Worm (Caenorhabditis elegans) whole organism, L2 larva: Measurements from ENCODE around the gene T09F3.5.

Source experiments
- C34F6.9 ChIP-seq: fragments of 150-350 bp; optimal IDR thresholded peaks from 2 replicates; lab custom pipeline; 2014; ENCODE audit warnings: missing biosample characterization, missing genetic modification characterization
- F13H6.1 ChIP-seq: sonication (generic microtip); optimal IDR thresholded peaks from 2 replicates; lab custom pipeline; 2016; ENCODE audit warnings: missing genetic modification characterization, missing compliant biosample characterization
- Y55F3AM.14 ChIP-seq: fragments of 200-800 bp; sonication (Bioruptor generic); optimal IDR thresholded peaks from 2 replicates; lab custom pipeline; 2018; ENCODE audit warnings: mild to moderate bottlenecking, missing genetic modification characterization, missing compliant biosample characterization
- ZK546.5 ChIP-seq: sonication (generic microtip); optimal IDR thresholded peaks from 2 replicates; lab custom pipeline; 2017; ENCODE audit warnings: missing biosample characterization, missing genetic modification characterization
- alr-1 ChIP-seq: fragments of 150-350 bp; optimal IDR thresholded peaks from 2 replicates; lab custom pipeline; 2014; ENCODE audit warnings: missing biosample characterization, missing genetic modification characterization
- blmp-1 ChIP-seq: sonication (generic microtip); optimal IDR thresholded peaks from 2 replicates; lab custom pipeline; 2017; ENCODE audit warnings: missing genetic modification characterization, mild to moderate bottlenecking, missing compliant biosample characterization, antibody characterized with exemption, moderate library complexity; ENCODE audit not compliant: insufficient read depth
- ceh-16 ChIP-seq: fragments of 150-350 bp; optimal IDR thresholded peaks from 2 replicates; lab custom pipeline; 2014; ENCODE audit warnings: missing biosample characterization, missing genetic modification characterization
- ceh-82 ChIP-seq: fragments of 150-350 bp; optimal IDR thresholded peaks from 2 replicates; lab custom pipeline; 2014; ENCODE audit warnings: missing biosample characterization, missing genetic modification characterization
- crh-2 ChIP-seq: sonication (generic microtip); optimal IDR thresholded peaks from 2 replicates; lab custom pipeline; 2017; ENCODE audit warnings: missing biosample characterization, missing genetic modification characterization
- dmd-4 ChIP-seq: sonication (generic microtip); optimal IDR thresholded peaks from 2 replicates; lab custom pipeline; 2017; ENCODE audit warnings: missing biosample characterization, missing genetic modification characterization
- elt-1 ChIP-seq: fragments of 150-350 bp; optimal IDR thresholded peaks from 2 replicates; lab custom pipeline; 2014; ENCODE audit warnings: missing biosample characterization, missing genetic modification characterization
- fos-1 ChIP-seq: fragments of 150-350 bp; optimal IDR thresholded peaks from 2 replicates; lab custom pipeline; 2014; ENCODE audit warnings: missing biosample characterization, missing genetic modification characterization
- gmeb-1 ChIP-seq: fragments of 150-350 bp; optimal IDR thresholded peaks from 2 replicates; lab custom pipeline; 2014; ENCODE audit warnings: missing biosample characterization, missing genetic modification characterization
- lin-13 ChIP-seq: fragments of 150-350 bp; optimal IDR thresholded peaks from 2 replicates; lab custom pipeline; 2014; ENCODE audit warnings: missing biosample characterization, missing genetic modification reagents, missing genetic modification characterization
- lsy-2 ChIP-seq, 2 experiments: fragments of 150-350 bp in 1 of 2; sonication (generic microtip) in 1 of 2; optimal IDR thresholded peaks; 2 replicates each; lab custom pipeline; 2014 to 2017; ENCODE audit warnings: missing biosample characterization in 2 of 2, missing genetic modification characterization in 2 of 2
- mbf-1 ChIP-seq: sonication (generic microtip); optimal IDR thresholded peaks from 2 replicates; lab custom pipeline; 2017; ENCODE audit warnings: missing biosample characterization, missing genetic modification characterization
- mdl-1 ChIP-seq, 2 experiments: fragments of 150-350 bp in 1 of 2; sonication (generic microtip) in 1 of 2; optimal IDR thresholded peaks; 2 replicates each; lab custom pipeline; 2017; ENCODE audit warnings: missing biosample characterization in 2 of 2, missing genetic modification characterization in 2 of 2
- nhr-10 ChIP-seq: sonication (generic microtip); optimal IDR thresholded peaks from 2 replicates; lab custom pipeline; 2017; ENCODE audit warnings: missing biosample characterization, missing genetic modification characterization
- nhr-12 ChIP-seq: fragments of 150-350 bp; optimal IDR thresholded peaks from 2 replicates; lab custom pipeline; 2014; ENCODE audit warnings: missing biosample characterization, missing genetic modification characterization
- nhr-129 ChIP-seq: fragments of 150-350 bp; optimal IDR thresholded peaks from 2 replicates; lab custom pipeline; 2014; ENCODE audit warnings: missing biosample characterization, missing genetic modification characterization
- nhr-21 ChIP-seq: fragments of 150-350 bp; optimal IDR thresholded peaks from 2 replicates; lab custom pipeline; 2014; ENCODE audit warnings: missing biosample characterization, missing genetic modification characterization
- nhr-237 ChIP-seq: fragments of 150-350 bp; optimal IDR thresholded peaks from 2 replicates; lab custom pipeline; 2014; ENCODE audit warnings: missing biosample characterization, missing genetic modification characterization
- nhr-25 ChIP-seq: fragments of 150-350 bp; sonication (generic microtip); optimal IDR thresholded peaks from 3 replicates; lab custom pipeline; 2014; ENCODE audit warnings: missing biosample characterization, missing genetic modification characterization
- nhr-6 ChIP-seq: fragments of 150-350 bp; optimal IDR thresholded peaks from 2 replicates; lab custom pipeline; 2014; ENCODE audit warnings: missing biosample characterization, missing genetic modification characterization
- nhr-77 ChIP-seq: fragments of 150-350 bp; optimal IDR thresholded peaks from 2 replicates; lab custom pipeline; 2014; ENCODE audit warnings: missing biosample characterization, missing genetic modification characterization
- peb-1 ChIP-seq: fragments of 150-350 bp; optimal IDR thresholded peaks from 2 replicates; lab custom pipeline; 2014; ENCODE audit warnings: missing biosample characterization, missing genetic modification characterization
- sem-4 ChIP-seq: fragments of 150-350 bp; optimal IDR thresholded peaks from 2 replicates; lab custom pipeline; 2014; ENCODE audit warnings: missing biosample characterization, missing genetic modification reagents, missing genetic modification characterization
- skn-1 ChIP-seq: sonication (generic microtip); optimal IDR thresholded peaks from 2 replicates; lab custom pipeline; 2017; ENCODE audit warnings: missing biosample characterization, missing genetic modification characterization
- sma-3 ChIP-seq: sonication (generic microtip); optimal IDR thresholded peaks from 2 replicates; lab custom pipeline; 2016; ENCODE audit warnings: missing genetic modification reagents, missing genetic modification characterization, missing compliant biosample characterization
- sma-9 ChIP-seq, 2 experiments: fragments of 150-350 bp in 1 of 2; sonication (generic microtip) in 1 of 2; optimal IDR thresholded peaks; 2 replicates each; lab custom pipeline; 2014 to 2016; ENCODE audit warnings: missing genetic modification characterization in 2 of 2, mild to moderate bottlenecking in 1 of 2, missing biosample characterization in 1 of 2, missing compliant biosample characterization in 1 of 2, missing genetic modification reagents in 1 of 2, moderate library complexity in 1 of 2
- unc-39 ChIP-seq: fragments of 150-350 bp; optimal IDR thresholded peaks from 2 replicates; lab custom pipeline; 2014; ENCODE audit warnings: missing biosample characterization, missing genetic modification characterization
- unc-55 ChIP-seq: fragments of 150-350 bp; sonication (generic microtip); optimal IDR thresholded peaks from 3 replicates; lab custom pipeline; 2014; ENCODE audit warnings: missing biosample characterization, missing genetic modification reagents, missing genetic modification characterization
- unc-62 ChIP-seq: fragments of 150-350 bp; optimal IDR thresholded peaks from 2 replicates; lab custom pipeline; 2014; ENCODE audit warnings: missing biosample characterization, missing genetic modification reagents, missing genetic modification characterization
- ztf-1 ChIP-seq: fragments of 200-800 bp; sonication (Bioruptor generic); conservative IDR thresholded peaks from 2 replicates; pipeline ENCODE4 v1.3.6; 2022; ENCODE audit warnings: missing genetic modification characterization, missing compliant biosample characterization
- ztf-11 ChIP-seq: sonication (generic microtip); optimal IDR thresholded peaks from 2 replicates; lab custom pipeline; 2017; ENCODE audit warnings: missing biosample characterization, missing genetic modification characterization
- ztf-4 ChIP-seq: fragments of 150-350 bp; optimal IDR thresholded peaks from 2 replicates; lab custom pipeline; 2014; ENCODE audit warnings: missing biosample characterization, missing genetic modification characterization

Gene T09F3.5

DNA sequence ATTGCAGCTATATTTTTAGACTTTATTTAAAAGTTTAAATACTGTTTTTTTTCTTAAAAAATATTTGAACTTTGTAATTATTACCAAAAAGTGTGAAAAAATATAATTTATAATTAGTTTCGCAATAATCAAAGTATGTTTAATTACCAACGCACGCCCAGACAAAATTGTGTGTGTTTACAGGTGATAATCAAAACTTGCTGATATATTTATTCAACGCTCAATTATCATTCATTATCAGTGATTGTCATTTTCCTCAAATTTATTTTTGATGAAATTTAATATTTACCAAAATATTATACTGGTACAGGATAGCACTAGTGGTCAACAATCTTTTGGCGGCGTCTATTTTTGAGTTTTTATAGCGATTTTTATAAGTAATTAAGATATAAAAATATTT, 23.7 kb upstream of the T09F3.5 start:
- TF ChIP-seq fos-1 (tag; lab: Kevin White, UChicago) (peak; percentile 14), skn-1 (tag; lab: Kevin White, UChicago) (peak; percentile 11), ztf-1 (GFP tag; lab: Robert Waterston, UW) (no peak)

DNA sequence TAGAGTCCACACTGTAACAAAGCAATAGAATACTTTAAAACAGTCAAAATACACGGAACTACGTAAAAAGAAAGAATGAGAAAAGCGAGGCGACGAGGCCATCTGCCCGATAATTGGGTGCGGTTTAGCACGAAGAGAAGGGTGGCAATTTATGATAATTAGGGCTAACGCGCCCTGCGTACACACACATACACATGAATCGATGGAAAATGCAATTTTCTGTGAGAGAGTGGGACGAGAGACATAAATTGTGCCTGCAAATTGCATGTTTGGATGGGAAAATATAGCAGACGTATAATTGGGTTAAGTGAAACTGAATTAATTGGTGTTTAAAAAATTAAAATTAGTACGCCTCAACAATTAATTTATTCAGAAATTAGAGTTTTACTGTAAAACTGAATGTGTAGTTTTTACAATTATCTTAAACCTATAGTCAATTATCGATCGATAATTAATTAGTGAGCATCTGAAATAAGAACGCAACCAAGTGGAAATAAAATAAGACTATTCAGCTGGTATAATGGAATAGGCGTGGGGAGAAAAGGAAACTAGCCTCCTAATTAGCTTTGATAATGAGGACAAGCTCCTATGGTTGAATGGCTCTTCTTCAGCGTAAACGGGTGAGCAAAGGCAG, 23.0 kb upstream of the T09F3.5 start:
- TF ChIP-seq sma-9 (GFP tag; optimal IDR thresholded peaks at IDR 0.05; lab: Kevin White, UChicago) (no peak), sma-9 (tag; optimal IDR thresholded peaks at IDR 0.05; lab: Kevin White, UChicago) (no peak), nhr-12 (no peak), nhr-77 (tag; lab: Kevin White, UChicago) (no peak), alr-1 (no peak), peb-1 (tag; lab: Kevin White, UChicago) (no peak), lin-13 (no peak), fos-1 (tag; lab: Kevin White, UChicago) (no peak), nhr-10 (tag; lab: Kevin White, UChicago) (no peak), dmd-4 (no peak), elt-1 (tag; lab: Kevin White, UChicago) (no peak), mdl-1 (tag; optimal IDR thresholded peaks at IDR 0.05; lab: Kevin White, UChicago) (no peak), mbf-1 (tag; lab: Kevin White, UChicago) (no peak), C34F6.9 (tag; lab: Kevin White, UChicago) (peak; percentile 32), ztf-11 (no peak), unc-62 (GFP tag; lab: Kevin White, UChicago) (no peak), nhr-25 (peak; percentile 60), ztf-1 (GFP tag; lab: Robert Waterston, UW) (no peak), unc-55 (GFP tag; lab: Kevin White, UChicago) (no peak), sem-4 (tag; lab: Kevin White, UChicago) (peak; percentile 58), nhr-129 (no peak), lsy-2 (tag; optimal IDR thresholded peaks at IDR 0.05; lab: Kevin White, UChicago) (peak in 1 of 2 experiments; percentile 5), gmeb-1 (tag; lab: Kevin White, UChicago) (no peak), ceh-82 (tag; lab: Kevin White, UChicago) (no peak)

DNA sequence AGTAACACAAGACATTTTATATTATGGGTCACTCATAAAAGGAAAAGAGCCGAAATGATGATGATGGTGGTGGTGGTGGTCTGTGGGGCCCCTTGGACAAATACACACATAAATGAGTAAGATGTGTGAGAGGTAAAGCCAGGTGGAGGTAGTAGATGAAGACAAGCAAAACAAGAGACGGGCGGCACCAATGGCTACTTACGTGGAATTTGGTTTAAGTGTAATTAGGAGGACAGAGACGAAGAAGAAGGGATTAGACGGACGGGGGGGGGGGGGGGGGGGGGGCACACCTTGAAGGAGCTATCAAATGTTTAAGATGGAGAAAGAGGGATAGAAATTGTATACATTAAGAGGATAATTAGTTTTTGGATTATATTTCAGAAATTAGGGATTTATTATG, 21.9 kb upstream of the T09F3.5 start:
- TF ChIP-seq elt-1 (tag; lab: Kevin White, UChicago) (no peak), mdl-1 (tag; optimal IDR thresholded peaks at IDR 0.05; lab: Kevin White, UChicago) (no peak), ztf-11 (no peak), ztf-1 (GFP tag; lab: Robert Waterston, UW) (no peak), nhr-237 (tag; lab: Kevin White, UChicago) (no peak), lsy-2 (tag; optimal IDR thresholded peaks at IDR 0.05; lab: Kevin White, UChicago) (no peak), nhr-12 (no peak), fos-1 (tag; lab: Kevin White, UChicago) (no peak), nhr-10 (tag; lab: Kevin White, UChicago) (no peak), nhr-6 (tag; lab: Kevin White, UChicago) (no peak), ZK546.5 (tag; lab: Kevin White, UChicago) (no peak), C34F6.9 (tag; lab: Kevin White, UChicago) (no peak), Y55F3AM.14 (no peak)

DNA sequence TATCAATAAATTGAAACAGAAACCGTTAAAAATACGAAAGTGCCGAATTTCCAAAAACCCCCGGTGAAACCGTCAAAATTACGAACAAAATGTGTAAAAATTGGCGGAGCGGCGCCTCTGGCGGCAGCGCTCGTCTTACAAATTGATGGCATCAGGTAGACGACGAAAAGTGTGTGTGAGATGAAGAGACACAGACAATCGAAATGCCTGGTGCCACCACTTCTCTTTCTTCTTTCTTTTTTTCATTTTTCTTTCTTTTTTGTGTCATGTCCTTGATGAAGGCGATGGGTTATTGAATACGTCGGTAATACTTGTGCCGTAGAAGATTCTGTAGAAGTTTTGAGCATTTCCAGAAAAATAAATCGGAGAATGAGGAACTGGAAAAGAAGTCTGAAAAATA, 18.8 kb upstream of the T09F3.5 start:
- TF ChIP-seq unc-39 (tag; lab: Kevin White, UChicago): no peak
- peak in 1 of 2 experiments; percentile 17 for TF ChIP-seq lsy-2 (tag; optimal IDR thresholded peaks at IDR 0.05; lab: Kevin White, UChicago)
- TF ChIP-seq, all 48 proteins: peak for 1

DNA sequence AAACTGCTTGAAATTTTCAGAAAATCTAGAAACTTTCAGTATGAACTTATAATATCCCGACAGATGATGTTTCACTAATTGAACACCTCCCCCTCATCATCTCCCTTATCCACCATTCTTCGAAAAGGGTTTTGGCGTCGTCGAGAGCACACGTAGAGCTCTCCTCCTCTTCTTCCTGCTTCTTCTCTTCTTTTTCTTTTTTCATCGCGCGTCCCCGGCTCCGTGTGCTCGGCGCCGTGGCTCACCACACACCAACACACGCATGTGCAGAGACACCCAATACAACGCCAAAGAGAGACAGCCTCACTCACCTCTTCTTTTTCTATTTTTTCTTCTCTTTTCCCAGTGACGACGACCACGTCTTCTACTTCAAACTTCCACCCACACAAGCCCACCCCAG, 17.1 kb upstream of the T09F3.5 start:
- TF ChIP-seq unc-55 (GFP tag; lab: Kevin White, UChicago): peak; percentile 27
- TF ChIP-seq lsy-2 (tag; optimal IDR thresholded peaks at IDR 0.05; lab: Kevin White, UChicago): no peak
- TF ChIP-seq C34F6.9 (tag; lab: Kevin White, UChicago): peak; percentile 28

DNA sequence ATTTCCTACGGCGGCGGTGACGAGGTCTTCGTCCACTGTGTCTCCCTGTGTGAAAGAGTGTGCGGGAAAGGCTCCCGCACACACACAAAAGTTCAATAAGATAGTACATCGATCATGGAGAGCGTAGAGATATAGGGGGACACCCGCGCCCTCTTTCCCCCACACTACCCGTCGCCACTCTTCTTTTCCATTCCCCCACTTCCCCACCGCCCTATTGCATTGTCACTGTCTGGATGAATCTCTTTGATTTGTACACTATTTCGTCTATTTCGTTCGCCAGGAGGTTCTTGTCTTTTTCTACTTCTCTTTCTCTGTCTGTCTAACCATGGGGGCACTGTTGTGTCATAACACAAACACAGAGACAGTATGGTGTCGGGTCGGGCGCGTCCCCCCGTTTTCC, 14.4 kb upstream of the T09F3.5 start:
- TF ChIP-seq ztf-4 (peak; percentile 12), sma-9 (GFP tag; optimal IDR thresholded peaks at IDR 0.05; lab: Kevin White, UChicago) (peak; percentile 74), sma-9 (tag; optimal IDR thresholded peaks at IDR 0.05; lab: Kevin White, UChicago) (no peak), nhr-12 (no peak), C34F6.9 (tag; lab: Kevin White, UChicago) (peak; percentile 26), skn-1 (tag; lab: Kevin White, UChicago) (no peak), gmeb-1 (tag; lab: Kevin White, UChicago) (peak; percentile 49), nhr-25 (peak; percentile 81), nhr-129 (peak; percentile 86), crh-2 (peak; percentile 34), sma-3 (GFP tag; lab: Kevin White, UChicago) (peak; percentile 35), blmp-1 (tag; lab: Kevin White, UChicago) (peak; percentile 40), sem-4 (tag; lab: Kevin White, UChicago) (peak; percentile 76), lin-13 (no peak), elt-1 (tag; lab: Kevin White, UChicago) (no peak), lsy-2 (tag; optimal IDR thresholded peaks at IDR 0.05; lab: Kevin White, UChicago) (peak in 1 of 2 experiments; percentile 50), nhr-21 (tag; lab: Kevin White, UChicago) (peak; percentile 1), nhr-237 (tag; lab: Kevin White, UChicago) (no peak), unc-55 (GFP tag; lab: Kevin White, UChicago) (no peak), peb-1 (tag; lab: Kevin White, UChicago) (no peak), F13H6.1 (peak; percentile 83), ceh-16 (tag; lab: Kevin White, UChicago) (peak; percentile 47), fos-1 (tag; lab: Kevin White, UChicago) (peak; percentile 53)
- TF ChIP-seq, all 48 proteins: peak for 15
